Fruit fly (Drosophila melanogaster) S2 (cell line): Measurements from ENCODE around the gene CG18213.
A peak's percentile ranks its signal among the peaks of the same experiment; 100 is the strongest.

ENCODE experiments used
- CG8478 ChIP-seq: fragments of >200 bp; optimal IDR thresholded peaks from 2 replicates; lab custom pipeline; 2018
- CTCF ChIP-seq, 2 experiments: fragments of >200 bp; optimal IDR thresholded peaks; 2 replicates each; lab custom pipeline; 2018

DNA sequence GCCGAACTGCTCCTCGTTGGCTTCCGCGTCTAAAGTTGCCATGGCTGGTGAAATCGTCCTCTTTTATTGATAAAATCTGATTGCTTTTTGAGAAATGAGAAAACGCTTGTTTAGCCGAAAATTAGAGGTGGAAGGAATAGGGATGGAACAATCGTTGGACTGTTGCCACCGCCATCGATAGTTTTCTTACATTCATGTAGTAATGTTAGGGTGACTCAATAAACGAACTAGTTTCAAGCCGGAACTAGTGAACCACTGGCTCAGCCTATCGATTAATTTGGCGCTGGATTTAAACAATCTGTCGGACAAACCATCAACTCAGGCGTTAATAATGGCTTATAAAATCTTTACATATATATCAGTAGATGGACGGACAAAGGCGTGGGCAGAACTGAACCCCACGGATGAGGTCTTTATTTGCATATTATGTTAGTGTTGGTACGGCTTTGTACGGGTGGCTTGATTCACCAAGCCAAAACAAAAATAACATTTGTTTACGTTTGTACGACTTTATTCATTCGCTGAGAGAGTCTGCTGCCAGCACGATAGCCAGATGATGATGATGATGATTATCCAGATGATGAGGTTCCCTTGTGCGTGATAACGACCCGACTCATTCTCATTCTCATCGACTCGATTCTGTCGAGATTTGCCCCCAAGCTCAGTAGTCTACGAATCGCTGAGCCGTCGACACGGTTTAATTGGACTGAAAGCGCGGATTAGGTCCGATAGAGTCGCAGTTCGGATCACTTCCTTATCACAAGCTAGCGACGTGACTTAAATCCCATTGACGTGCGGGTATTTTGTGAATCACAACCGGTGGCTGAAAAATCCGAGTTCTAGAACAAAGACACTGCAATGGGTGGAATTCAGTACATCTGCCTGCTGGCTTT, 37.5 kb downstream of the CG18213 start, which contains the start of the genes Sf3a1 and Irc:
- TF ChIP-seq CTCF (optimal IDR thresholded peaks at IDR 0.05; lab: Kevin White, UChicago) = peak; percentile 39 to 49
- no peak for TF ChIP-seq CG8478 (lab: Kevin White, UChicago)
